Fruit fly (Drosophila melanogaster) whole organism, prepupa: ENCODE data around the gene CG13375.

Experiments used
- CG10631 ChIP-seq: fragments of 200-800 bp; sonication (Bioruptor generic); optimal IDR thresholded peaks from 2 replicates; lab custom pipeline; 2016; ENCODE audit warnings: missing biosample characterization, missing genetic modification characterization
- CG10669 ChIP-seq: fragments of 200-800 bp; sonication (Bioruptor generic); optimal IDR thresholded peaks from 3 replicates; lab custom pipeline; 2018; ENCODE audit warnings: missing biosample characterization, mild to moderate bottlenecking, missing genetic modification characterization, moderate library complexity
- CG11294 ChIP-seq: fragments of 200-800 bp; sonication (Bioruptor generic); IDR thresholded peaks from 2 replicates; pipeline ENCODE4 v1.3.6; 2022; ENCODE audit warnings: missing biosample characterization, missing genetic modification characterization
- CG11762 ChIP-seq: fragments of 200-800 bp; sonication (Bioruptor generic); optimal IDR thresholded peaks from 3 replicates; lab custom pipeline; 2016; ENCODE audit warnings: missing biosample characterization, missing genetic modification characterization; ENCODE audit not compliant: insufficient read depth
- CG11902 ChIP-seq: fragments of 200-800 bp; sonication (Bioruptor generic); optimal IDR thresholded peaks from 3 replicates; lab custom pipeline; 2016; ENCODE audit warnings: missing biosample characterization, missing genetic modification characterization
- CG1621 ChIP-seq: fragments of 200-800 bp; sonication (Bioruptor generic); optimal IDR thresholded peaks from 3 replicates; lab custom pipeline; 2018; ENCODE audit warnings: missing biosample characterization, mild to moderate bottlenecking, missing genetic modification characterization
- CG16779 ChIP-seq: fragments of 200-800 bp; sonication (Bioruptor generic); optimal IDR thresholded peaks from 3 replicates; lab custom pipeline; 2017; ENCODE audit warnings: missing biosample characterization, mild to moderate bottlenecking, missing genetic modification characterization
- CG3032 ChIP-seq: fragments of 200-800 bp; optimal IDR thresholded peaks from 2 replicates; lab custom pipeline; 2019; ENCODE audit warnings: missing biosample characterization, mild to moderate bottlenecking, missing genetic modification characterization, moderate library complexity
- CG31627 ChIP-seq: fragments of 200-800 bp; sonication (Bioruptor generic); optimal IDR thresholded peaks from 3 replicates; lab custom pipeline; 2016; ENCODE audit warnings: missing biosample characterization, missing genetic modification characterization
- CG32006 ChIP-seq: fragments of 200-800 bp; sonication (Bioruptor generic); optimal IDR thresholded peaks from 3 replicates; lab custom pipeline; 2017; ENCODE audit warnings: missing biosample characterization, mild to moderate bottlenecking, missing genetic modification characterization
- CG34406 ChIP-seq: fragments of 200-800 bp; sonication (Bioruptor generic); optimal IDR thresholded peaks from 3 replicates; lab custom pipeline; 2016; ENCODE audit warnings: missing biosample characterization, missing genetic modification characterization
- CG3919 ChIP-seq: fragments of 200-800 bp; sonication (Bioruptor generic); optimal IDR thresholded peaks from 3 replicates; lab custom pipeline; 2016; ENCODE audit warnings: missing biosample characterization, missing genetic modification characterization
- CG4318 ChIP-seq: fragments of 200-800 bp; sonication (Bioruptor generic); optimal IDR thresholded peaks from 3 replicates; lab custom pipeline; 2017; ENCODE audit warnings: missing biosample characterization, mild to moderate bottlenecking, missing genetic modification characterization
- CG6163 ChIP-seq: fragments of 200-800 bp; sonication (Bioruptor generic); IDR thresholded peaks from 3 replicates; pipeline ENCODE4 v1.3.6; 2022; ENCODE audit warnings: missing biosample characterization, missing genetic modification characterization
- CG6792 ChIP-seq: fragments of 200-800 bp; sonication (Bioruptor generic); optimal IDR thresholded peaks from 3 replicates; lab custom pipeline; 2016; ENCODE audit warnings: missing biosample characterization, missing genetic modification characterization
- CG6808 ChIP-seq: fragments of 200-800 bp; sonication (Bioruptor generic); optimal IDR thresholded peaks from 3 replicates; lab custom pipeline; 2017; ENCODE audit warnings: missing biosample characterization, missing genetic modification characterization, mild to moderate bottlenecking, moderate library complexity, missing genetic modification reagents
- CG6854 ChIP-seq: fragments of 200-800 bp; sonication (Bioruptor generic); optimal IDR thresholded peaks from 2 replicates; lab custom pipeline; 2017; ENCODE audit warnings: missing biosample characterization, mild to moderate bottlenecking, missing genetic modification characterization
- CG7368 ChIP-seq: fragments of 200-800 bp; sonication (Bioruptor generic); optimal IDR thresholded peaks from 3 replicates; lab custom pipeline; 2016; ENCODE audit warnings: missing biosample characterization, missing genetic modification characterization
- CG8319 ChIP-seq: fragments of 200-800 bp; sonication (Bioruptor generic); optimal IDR thresholded peaks from 3 replicates; lab custom pipeline; 2016; ENCODE audit warnings: missing biosample characterization, missing genetic modification characterization
- CG8632 ChIP-seq: fragments of 200-800 bp; sonication (Bioruptor generic); optimal IDR thresholded peaks from 3 replicates; lab custom pipeline; 2016; ENCODE audit warnings: missing biosample characterization, missing genetic modification characterization
- CG9139 ChIP-seq: fragments of 200-800 bp; sonication (Bioruptor generic); optimal IDR thresholded peaks from 3 replicates; lab custom pipeline; 2017; ENCODE audit warnings: missing biosample characterization, mild to moderate bottlenecking, missing genetic modification characterization
- Eip75B ChIP-seq: fragments of 200-800 bp; sonication (Bioruptor generic); optimal IDR thresholded peaks from 3 replicates; lab custom pipeline; 2016; ENCODE audit warnings: missing biosample characterization, missing genetic modification characterization
- Eip78C ChIP-seq: fragments of 200-800 bp; sonication (Bioruptor generic); peaks from one replicate; lab custom pipeline; 2016; ENCODE audit warnings: missing biosample characterization, missing genetic modification characterization
- Eip93F ChIP-seq: fragments of 200-800 bp; sonication (Bioruptor generic); optimal IDR thresholded peaks from 2 replicates; lab custom pipeline; 2016; ENCODE audit warnings: missing biosample characterization, mild to moderate bottlenecking, missing genetic modification characterization
- Ets21C ChIP-seq: fragments of 200-800 bp; sonication (Bioruptor generic); optimal IDR thresholded peaks from 3 replicates; lab custom pipeline; 2016; ENCODE audit warnings: missing biosample characterization, missing genetic modification characterization
- Ets96B ChIP-seq: fragments of 200-800 bp; optimal IDR thresholded peaks from 2 replicates; lab custom pipeline; 2019; ENCODE audit warnings: missing biosample characterization, mild to moderate bottlenecking, missing genetic modification characterization, moderate library complexity
- Hr38 ChIP-seq: sonication (Bioruptor generic); optimal IDR thresholded peaks from 2 replicates; lab custom pipeline; 2016; ENCODE audit warnings: missing biosample characterization, missing genetic modification characterization
- Hr39 ChIP-seq: fragments of 200-800 bp; sonication (Bioruptor generic); optimal IDR thresholded peaks from 2 replicates; lab custom pipeline; 2016; ENCODE audit warnings: missing biosample characterization, missing genetic modification characterization
- Hr4 ChIP-seq: fragments of 200-800 bp; sonication (Bioruptor generic); optimal IDR thresholded peaks from 3 replicates; lab custom pipeline; 2016; ENCODE audit warnings: missing biosample characterization, missing genetic modification characterization
- Lpt ChIP-seq: fragments of 200-800 bp; sonication (Bioruptor generic); optimal IDR thresholded peaks from 3 replicates; lab custom pipeline; 2016; ENCODE audit warnings: missing biosample characterization, missing genetic modification characterization
- Met ChIP-seq: fragments of 200-800 bp; sonication (Bioruptor generic); optimal IDR thresholded peaks from 3 replicates; lab custom pipeline; 2016; ENCODE audit warnings: missing biosample characterization, missing genetic modification characterization
- Smox ChIP-seq: fragments of 200-800 bp; sonication (Bioruptor generic); optimal IDR thresholded peaks from 3 replicates; lab custom pipeline; 2016; ENCODE audit warnings: missing biosample characterization, missing genetic modification characterization
- Sox102F ChIP-seq: fragments of 200-800 bp; sonication (Bioruptor generic); optimal IDR thresholded peaks from 2 replicates; lab custom pipeline; 2016; ENCODE audit warnings: missing biosample characterization, mild to moderate bottlenecking, missing genetic modification characterization
- Sox14 ChIP-seq: fragments of 200-800 bp; sonication (Bioruptor generic); optimal IDR thresholded peaks from 3 replicates; lab custom pipeline; 2016; ENCODE audit warnings: missing biosample characterization, missing genetic modification characterization
- Sox15 ChIP-seq: fragments of 200-800 bp; sonication (Bioruptor generic); optimal IDR thresholded peaks from 3 replicates; lab custom pipeline; 2016; ENCODE audit warnings: missing biosample characterization, missing genetic modification characterization
- acj6 ChIP-seq: fragments of 200-800 bp; sonication (Bioruptor generic); optimal IDR thresholded peaks from 3 replicates; lab custom pipeline; 2016; ENCODE audit warnings: missing biosample characterization, missing genetic modification characterization
- cyc ChIP-seq: fragments of 200-800 bp; sonication (Bioruptor generic); optimal IDR thresholded peaks from 3 replicates; lab custom pipeline; 2016; ENCODE audit warnings: missing biosample characterization, missing genetic modification characterization
- dac ChIP-seq: fragments of 200-800 bp; sonication (Bioruptor generic); optimal IDR thresholded peaks from 2 replicates; lab custom pipeline; 2017; ENCODE audit warnings: missing biosample characterization, mild to moderate bottlenecking, missing genetic modification characterization
- dsx ChIP-seq: fragments of 200-800 bp; optimal IDR thresholded peaks from 3 replicates; lab custom pipeline; 2019; ENCODE audit warnings: missing biosample characterization, mild to moderate bottlenecking, missing genetic modification characterization, moderate library complexity; ENCODE audit not compliant: poor library complexity, severe bottlenecking
- eg ChIP-seq: fragments of 200-800 bp; sonication (Bioruptor generic); IDR thresholded peaks from 3 replicates; pipeline ENCODE4 v1.3.6; 2022; ENCODE audit warnings: missing biosample characterization, missing genetic modification characterization
- fd85E ChIP-seq: fragments of 200-800 bp; sonication (Bioruptor generic); optimal IDR thresholded peaks from 3 replicates; lab custom pipeline; 2016; ENCODE audit warnings: missing biosample characterization, missing genetic modification characterization
- lz ChIP-seq: fragments of 200-800 bp; sonication (Bioruptor generic); optimal IDR thresholded peaks from 3 replicates; lab custom pipeline; 2016; ENCODE audit warnings: missing biosample characterization, missing genetic modification characterization
- net ChIP-seq: fragments of 200-800 bp; sonication (Bioruptor generic); optimal IDR thresholded peaks from 3 replicates; lab custom pipeline; 2016; ENCODE audit warnings: missing biosample characterization, missing genetic modification characterization
- pdm3 ChIP-seq: fragments of 200-800 bp; sonication (Bioruptor generic); optimal IDR thresholded peaks from 3 replicates; lab custom pipeline; 2016; ENCODE audit warnings: missing biosample characterization, missing genetic modification characterization
- salr ChIP-seq, 2 experiments: fragments of 200-800 bp; sonication (Bioruptor generic); optimal IDR thresholded peaks; 3 replicates each; lab custom pipeline; 2016 to 2018; ENCODE audit warnings: missing biosample characterization in 2 of 2, missing genetic modification characterization in 2 of 2, mild to moderate bottlenecking in 1 of 2
- spab ChIP-seq: fragments of 200-800 bp; sonication (Bioruptor generic); optimal IDR thresholded peaks from 2 replicates; lab custom pipeline; 2017; ENCODE audit warnings: missing biosample characterization, mild to moderate bottlenecking, missing genetic modification characterization, missing genetic modification reagents
- svp ChIP-seq: fragments of 200-800 bp; sonication (Bioruptor generic); peaks from one replicate; lab custom pipeline; 2016; ENCODE audit warnings: missing biosample characterization, missing genetic modification characterization
- vri ChIP-seq: fragments of 200-800 bp; sonication (Bioruptor generic); optimal IDR thresholded peaks from 3 replicates; lab custom pipeline; 2016; ENCODE audit warnings: missing biosample characterization, mild to moderate bottlenecking, missing genetic modification characterization

CG13375 gene

DNA sequence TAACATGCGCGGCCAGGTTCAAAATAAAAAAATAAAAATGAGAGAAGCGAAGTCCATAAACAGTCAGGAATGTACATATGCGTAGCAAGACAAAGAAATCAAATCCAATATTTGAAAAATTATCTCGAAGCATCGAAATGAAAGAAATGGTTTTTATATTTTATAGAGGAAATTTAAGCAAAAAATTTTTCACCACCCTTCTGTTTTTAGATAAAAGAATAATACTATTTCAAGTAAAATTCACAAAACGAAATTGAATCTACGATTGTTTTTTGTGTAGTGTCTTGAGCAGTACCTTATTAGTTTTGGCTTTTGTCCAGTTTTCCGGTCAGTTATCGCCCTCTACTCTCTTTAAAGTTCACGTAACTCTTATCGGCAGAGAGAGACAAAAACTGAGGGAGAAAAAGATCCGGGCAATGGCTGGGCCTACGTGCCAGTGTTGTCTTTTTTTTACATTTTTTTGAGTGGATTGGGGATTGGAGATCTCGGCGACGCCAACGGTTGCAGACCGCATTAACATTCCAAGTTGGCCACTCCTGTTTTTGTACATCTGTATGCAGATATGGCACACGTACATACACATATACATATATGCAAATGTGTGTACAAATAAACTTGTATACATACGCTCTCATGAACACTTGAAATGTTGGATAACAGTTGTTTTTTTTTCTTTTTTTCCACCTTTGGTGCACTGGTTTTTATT, 45.3 kb upstream of the CG13375 start (continued):
- TF ChIP-seq Ets96B (tag; lab: Kevin White, UChicago) (peak; percentile 3), Hr4 (GFP tag; lab: Kevin White, UChicago) (peak; percentile 47), CG6854 (no peak), CG11294 (GFP tag; lab: Robert Waterston, UW) (no peak), eg (GFP tag; lab: Robert Waterston, UW) (0 out of 3 replicates have a peak, but pooled peaks have one; percentile 24), Met (GFP tag; lab: Kevin White, UChicago) (peak; percentile 29), CG6792 (GFP tag; lab: Kevin White, UChicago) (peak; percentile 53), Eip75B (GFP tag; lab: Kevin White, UChicago) (peak; percentile 54), Hr39 (GFP tag; lab: Kevin White, UChicago) (peak; percentile 17), Eip93F (no peak), Hr38 (GFP tag; lab: Kevin White, UChicago) (no peak), CG1621 (no peak), CG7368 (GFP tag; lab: Kevin White, UChicago) (no peak), CG9139 (GFP tag; lab: Kevin White, UChicago) (no peak), lz (GFP tag; lab: Kevin White, UChicago) (peak; percentile 27), CG11762 (GFP tag; lab: Kevin White, UChicago) (peak; percentile 25), Lpt (GFP tag; lab: Kevin White, UChicago) (peak; percentile 6)

dm6 chrX:338123-338527, 43.4 kb upstream of the CG13375 start:
- TF ChIP-seq Hr4 (GFP tag; lab: Kevin White, UChicago) = peak; percentile 55
- peak; percentile 55 for TF ChIP-seq acj6 (GFP tag; lab: Kevin White, UChicago)
- no peak for TF ChIP-seq dac (GFP tag; lab: Kevin White, UChicago)
- peak; percentile 41 for TF ChIP-seq CG4318 (GFP tag; lab: Kevin White, UChicago)
- no peak for TF ChIP-seq Ets21C
- TF ChIP-seq CG6808 (GFP tag; lab: Kevin White, UChicago) = peak; percentile 48
- TF ChIP-seq CG9139 (GFP tag; lab: Kevin White, UChicago) = peak; percentile 42
- TF ChIP-seq salr (GFP tag; optimal IDR thresholded peaks at IDR 0.05; lab: Kevin White, UChicago) = peak in 1 of 2 experiments; percentile 71
- peak; percentile 39 for TF ChIP-seq CG16779
- peak; percentile 68 for TF ChIP-seq CG34406 (GFP tag; lab: Kevin White, UChicago)
- no peak for TF ChIP-seq lz (GFP tag; lab: Kevin White, UChicago)
- TF ChIP-seq Sox15 (GFP tag; lab: Kevin White, UChicago) = no peak
- no peak for TF ChIP-seq CG6163 (GFP tag; lab: Robert Waterston, UW)
- TF ChIP-seq vri (GFP tag; lab: Kevin White, UChicago) = no peak
- TF ChIP-seq CG6854 = no peak
- no peak for TF ChIP-seq CG11902 (GFP tag; lab: Kevin White, UChicago)
- TF ChIP-seq Sox14 (GFP tag; lab: Kevin White, UChicago) = no peak
- TF ChIP-seq CG8632 = peak; percentile 68
- no peak for TF ChIP-seq cyc
- no peak for TF ChIP-seq CG11294 (GFP tag; lab: Robert Waterston, UW)
- no peak for TF ChIP-seq Sox102F
- peak; percentile 52 for TF ChIP-seq CG11762 (GFP tag; lab: Kevin White, UChicago)
- peak; percentile 64 for TF ChIP-seq dsx
- peak; percentile 3 for TF ChIP-seq pdm3
- no peak for TF ChIP-seq fd85E
- no peak for TF ChIP-seq CG8319 (GFP tag; lab: Kevin White, UChicago)
- peak; percentile 30 for TF ChIP-seq CG6792 (GFP tag; lab: Kevin White, UChicago)
- peak; percentile 49 for TF ChIP-seq CG3919 (GFP tag; lab: Kevin White, UChicago)
- peak; percentile 66 for TF ChIP-seq CG10631 (GFP tag; lab: Kevin White, UChicago)
- TF ChIP-seq CG10669 (GFP tag; lab: Kevin White, UChicago) = peak; percentile 24
- TF ChIP-seq CG31627 (GFP tag; lab: Kevin White, UChicago) = no peak
- TF ChIP-seq CG32006 (GFP tag; lab: Kevin White, UChicago) = peak; percentile 76
- peak; percentile 63 for TF ChIP-seq Ets96B (tag; lab: Kevin White, UChicago)
- TF ChIP-seq svp (GFP tag; lab: Kevin White, UChicago) = peak; percentile 32
- TF ChIP-seq Smox (GFP tag; lab: Kevin White, UChicago) = no peak
- TF ChIP-seq Eip75B (GFP tag; lab: Kevin White, UChicago) = no peak
- TF ChIP-seq CG3032 = peak; percentile 69
- TF ChIP-seq spab (GFP tag; lab: Kevin White, UChicago) = peak; percentile 13
- TF ChIP-seq net (GFP tag; lab: Kevin White, UChicago) = peak; percentile 32
- TF ChIP-seq Eip78C (GFP tag; lab: Kevin White, UChicago) = peak; percentile 82
